Fruit fly (Drosophila melanogaster): ENCODE results near the gene ltl.

The ltl gene

DNA sequence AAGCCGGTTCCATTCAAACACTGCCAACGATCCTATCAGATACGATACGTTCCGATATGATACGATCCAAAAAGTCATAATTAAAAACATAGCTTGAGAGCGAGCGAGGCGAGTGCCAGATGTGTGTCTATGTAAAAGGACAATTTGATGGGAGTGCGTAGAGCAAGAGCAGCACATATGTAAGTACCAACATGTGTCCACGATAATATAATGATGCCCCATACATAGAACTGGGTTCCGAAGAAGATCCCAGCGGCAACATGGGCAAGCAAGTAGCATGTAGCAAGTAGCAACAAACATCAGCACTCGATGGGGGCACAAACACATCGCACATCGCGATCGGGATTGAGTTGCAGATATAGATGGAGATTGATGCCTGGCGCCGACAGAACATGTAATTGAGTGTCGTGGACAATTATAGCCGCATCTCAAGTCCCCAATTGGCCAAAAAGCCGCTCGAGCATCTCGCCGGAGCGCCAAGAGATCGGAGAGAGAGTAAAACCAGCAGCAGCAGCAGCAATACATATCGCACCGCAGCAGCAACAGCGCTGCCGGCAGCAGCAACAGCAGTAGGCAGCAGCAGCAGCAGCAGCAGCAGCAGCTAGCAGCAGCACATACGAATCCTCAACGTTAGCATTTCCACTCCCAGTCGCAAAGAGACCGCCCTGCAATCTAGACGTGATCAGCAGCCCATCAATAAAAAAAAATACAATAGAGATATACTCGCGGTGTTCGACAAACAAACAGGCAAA is at the start of gene ltl:
Gene ltl, plus strand, starts transcription at position 647 of the 752 bp plus-strand sequence.
- TF ChIP-seq CG8119 (GFP tag; IDR thresholded peaks at IDR 0.05) = no peak
- TF ChIP-seq Eip78C (GFP tag) = peak; percentile 29
- no peak for TF ChIP-seq Blimp-1 (GFP tag; optimal IDR thresholded peaks at IDR 0.05)
- no peak; the same call in 1 of the 2 replicates for TF ChIP-seq CG15336 (GFP tag; IDR thresholded peaks at IDR 0.05)
- TF ChIP-seq fd85E (GFP tag; optimal IDR thresholded peaks at IDR 0.05) = no peak
- no peak for TF ChIP-seq Met (GFP tag; optimal IDR thresholded peaks at IDR 0.05)
- TF ChIP-seq Smox (GFP tag; optimal IDR thresholded peaks at IDR 0.05) = no peak
- peak; percentile 21; the same call in 1 of the 3 replicates for TF ChIP-seq CG6163 (GFP tag; IDR thresholded peaks at IDR 0.05)
- TF ChIP-seq cyc (GFP tag; optimal IDR thresholded peaks at IDR 0.05) = no peak
- TF ChIP-seq CG3919 (GFP tag; optimal IDR thresholded peaks at IDR 0.05) = peak; percentile 18

- TF ChIP-seq CG32006 (GFP tag; optimal IDR thresholded peaks at IDR 0.05) (no peak), esn (GFP tag; optimal IDR thresholded peaks at IDR 0.05) (no peak), OdsH (GFP tag; optimal IDR thresholded peaks at IDR 0.05) (no peak), fd59A (GFP tag; optimal IDR thresholded peaks at IDR 0.05) (no peak), Sox15 (GFP tag; optimal IDR thresholded peaks at IDR 0.05) (no peak), CG11762 (GFP tag; optimal IDR thresholded peaks at IDR 0.05; ENCODE audit: insufficient read depth) (no peak), ss (GFP tag; optimal IDR thresholded peaks at IDR 0.05) (no peak), Gug (GFP tag; IDR thresholded peaks at IDR 0.05) (no peak), acj6 (GFP tag; optimal IDR thresholded peaks at IDR 0.05) (no peak), CG6792 (GFP tag; optimal IDR thresholded peaks at IDR 0.05) (no peak), Hr39 (GFP tag; optimal IDR thresholded peaks at IDR 0.05) (no peak), CG7368 (GFP tag; optimal IDR thresholded peaks at IDR 0.05) (no peak), svp (GFP tag) (no peak), Lpt (GFP tag; optimal IDR thresholded peaks at IDR 0.05) (no peak)
Observed at dm6 chr3L:7470202-7470601, 48.6 kb upstream of the ltl start, which contains the start of gene CG8543. TSS of gene CG8543 (minus strand) at chr3L:7470302.

DNA sequence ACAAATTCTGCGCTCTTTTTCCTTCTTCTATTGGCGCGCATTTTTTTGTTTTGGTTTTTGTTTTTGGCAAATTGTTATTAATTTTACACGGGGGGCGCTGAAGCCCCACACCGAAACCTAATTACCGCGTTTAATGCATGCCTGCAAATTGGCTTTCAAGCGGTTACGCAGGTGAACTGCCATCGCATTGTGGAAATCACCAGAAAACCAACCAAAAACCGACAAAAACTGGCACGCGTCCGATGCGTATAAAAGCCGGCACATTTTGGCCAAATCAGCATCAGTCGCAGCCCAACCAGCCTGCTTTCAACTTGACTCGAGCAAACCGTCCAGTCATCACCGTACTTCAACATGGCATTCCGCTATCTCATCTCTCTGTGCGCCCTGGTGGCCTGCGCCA is 47.5 kb upstream of the ltl start, which contains the start of gene CG8541:
Gene CG8541, plus strand, starts transcription at position 301 of the 400 bp plus-strand sequence.
- TF ChIP-seq fkh (GFP tag; optimal IDR thresholded peaks at IDR 0.05) = no peak
- TF ChIP-seq pdm3 (GFP tag; optimal IDR thresholded peaks at IDR 0.05) = no peak
- no peak for TF ChIP-seq CG6808 (GFP tag; optimal IDR thresholded peaks at IDR 0.05)
- no peak for TF ChIP-seq esn (GFP tag; optimal IDR thresholded peaks at IDR 0.05)
- no peak for TF ChIP-seq Eip78C (GFP tag)

DNA sequence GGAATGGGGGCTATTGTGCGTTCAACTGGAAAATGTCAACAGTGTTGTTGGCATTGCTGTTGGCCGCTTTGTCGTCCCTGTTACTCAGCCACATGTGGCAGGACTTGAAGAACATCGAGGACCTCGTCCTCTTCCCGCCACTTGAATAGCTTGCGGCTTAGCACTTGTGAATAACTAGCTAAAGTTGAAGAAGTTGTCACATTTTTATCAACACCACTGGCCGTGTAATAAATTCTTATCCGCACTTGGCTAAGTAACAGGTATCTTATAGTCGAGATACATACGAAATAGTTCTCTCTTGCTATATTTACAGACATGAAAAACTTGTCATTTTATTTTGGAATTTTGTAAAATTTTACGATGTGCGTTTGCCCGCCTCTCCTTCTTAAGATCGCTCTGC is 43.5 kb upstream of the ltl start, which contains the start of gene CG43292:
Gene CG43292, plus strand, starts transcription at position 301 of the 400 bp plus-strand sequence.
- no peak for TF ChIP-seq CG6808 (GFP tag; optimal IDR thresholded peaks at IDR 0.05)
- TF ChIP-seq CG16779 (tag; optimal IDR thresholded peaks at IDR 0.05) = no peak
- TF ChIP-seq CG9139 (GFP tag; optimal IDR thresholded peaks at IDR 0.05) = no peak

DNA sequence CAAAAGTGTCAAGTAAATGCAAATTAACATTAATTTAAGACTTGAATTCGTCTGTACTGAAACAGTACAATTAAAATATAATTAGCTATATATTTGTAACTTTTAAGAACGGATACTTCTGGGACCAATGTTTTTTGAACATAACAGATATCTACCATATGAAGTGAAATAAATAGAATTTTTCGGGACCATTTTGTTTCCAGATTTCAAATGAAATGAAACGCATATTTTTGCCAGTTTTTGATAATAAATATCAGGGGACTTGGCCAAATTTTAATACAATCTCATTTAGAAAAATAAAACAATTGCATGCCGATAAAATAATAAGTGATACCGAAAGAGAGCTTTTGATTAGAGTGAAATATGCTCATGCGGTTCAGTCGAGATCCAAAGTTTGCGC is 33.1 kb upstream of the ltl start, which contains the start of gene mthl6:
Gene mthl6, plus strand, starts transcription at position 301 of the 400 bp plus-strand sequence.
- TF ChIP-seq CG6808 (GFP tag; optimal IDR thresholded peaks at IDR 0.05) = no peak
- no peak for TF ChIP-seq Gug (GFP tag; IDR thresholded peaks at IDR 0.05)
- no peak for TF ChIP-seq esn (GFP tag; optimal IDR thresholded peaks at IDR 0.05)
- no peak for TF ChIP-seq Smox (GFP tag; optimal IDR thresholded peaks at IDR 0.05)
- no peak for TF ChIP-seq CG6792 (GFP tag; optimal IDR thresholded peaks at IDR 0.05)
- no peak for TF ChIP-seq OdsH (GFP tag; optimal IDR thresholded peaks at IDR 0.05)

dm6 chr3L:7491564-7491963 is 27.2 kb upstream of the ltl start, which contains the start of gene Cyp316a1:
TSS of gene Cyp316a1 (plus strand) at chr3L:7491864.
- peak; percentile 40 for TF ChIP-seq svp (GFP tag)
- TF ChIP-seq CG6854 (GFP tag; optimal IDR thresholded peaks at IDR 0.05) = no peak
- no peak for TF ChIP-seq CG11294 (GFP tag; IDR thresholded peaks at IDR 0.05)
- no peak for TF ChIP-seq cyc (GFP tag; optimal IDR thresholded peaks at IDR 0.05)

All from whole organism, prepupa.